Worm (Caenorhabditis elegans): ENCODE measurements around the gene dnj-13.

DNA sequence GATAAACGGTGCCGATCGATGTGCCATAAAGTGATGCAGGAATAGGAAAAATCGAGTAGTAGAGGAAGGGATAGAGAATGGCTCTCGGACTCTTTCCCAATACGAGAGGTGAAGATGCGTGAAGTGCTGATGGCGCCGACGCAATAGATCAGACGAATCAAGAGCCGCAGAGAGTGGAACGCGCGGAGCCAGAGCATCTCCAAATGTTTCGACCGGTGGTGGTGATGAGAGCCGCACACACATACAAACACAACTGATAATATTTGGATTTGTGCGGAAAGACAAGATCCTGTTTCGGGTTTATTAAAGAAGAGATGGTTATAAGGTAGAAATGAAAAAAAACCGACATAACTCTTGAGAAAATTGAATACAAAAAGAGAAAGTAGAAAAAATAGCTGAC is 18.6 kb downstream of the dnj-13 start, which contains the start of gene F54D5.15:
- TF ChIP-seq C16A3.4 (tag; optimal IDR thresholded peaks at IDR 0.05), result no peak
- TF ChIP-seq unc-62 (GFP tag; optimal IDR thresholded peaks at IDR 0.05), result no peak
- TF ChIP-seq nhr-90 (tag; optimal IDR thresholded peaks at IDR 0.05; ENCODE audit: poor library complexity), result no peak
- no peak for TF ChIP-seq egl-13 (tag; optimal IDR thresholded peaks at IDR 0.05)
- no peak for TF ChIP-seq pqm-1 (tag; optimal IDR thresholded peaks at IDR 0.05)
- no peak for TF ChIP-seq tbx-2 (tag; optimal IDR thresholded peaks at IDR 0.05)
- no peak for TF ChIP-seq grh-1 (GFP tag; IDR thresholded peaks at IDR 0.05)
- no peak for TF ChIP-seq efl-1 (optimal IDR thresholded peaks at IDR 0.05)
- no peak for TF ChIP-seq efl-1 (GFP tag; optimal IDR thresholded peaks at IDR 0.05 in 1 of 2)
- no peak for TF ChIP-seq nhr-28 (tag; optimal IDR thresholded peaks at IDR 0.05)
- no peak for TF ChIP-seq jun-1 (tag; optimal IDR thresholded peaks at IDR 0.05)
- no peak for TF ChIP-seq lin-39 (tag; optimal IDR thresholded peaks at IDR 0.05)
- no peak for TF ChIP-seq nhr-237 (tag; optimal IDR thresholded peaks at IDR 0.05)

Measured in whole organism, L1 larva.